Worm (Caenorhabditis elegans): ENCODE measurements around the gene K08B12.3.
A peak's percentile ranks its signal among the peaks of the same experiment; 100 is the strongest.

Gene K08B12.3

ce11 chrV:6224494-6224959 is 10.4 kb upstream of the K08B12.3 start (continued):
- no peak for TF ChIP-seq madf-2 (tag; optimal IDR thresholded peaks at IDR 0.05)
- peak; percentile 62 for TF ChIP-seq dve-1 (tag; optimal IDR thresholded peaks at IDR 0.05)
- TF ChIP-seq tbx-2 (tag; optimal IDR thresholded peaks at IDR 0.05) = peak; percentile 80
- no peak for TF ChIP-seq hlh-8 (tag; optimal IDR thresholded peaks at IDR 0.05)
- peak; percentile 85 for TF ChIP-seq unc-42 (tag; optimal IDR thresholded peaks at IDR 0.05)
- TF ChIP-seq hlh-30 (tag; optimal IDR thresholded peaks at IDR 0.05; ENCODE audit: insufficient read depth) = peak; percentile 98
- no peak for TF ChIP-seq eyg-1 (tag; optimal IDR thresholded peaks at IDR 0.05)
- TF ChIP-seq npax-4 (tag; optimal IDR thresholded peaks at IDR 0.05) = peak; percentile 33
- peak; percentile 87 for TF ChIP-seq ceh-31 (tag; optimal IDR thresholded peaks at IDR 0.05)
- TF ChIP-seq ceh-45 (GFP tag; IDR thresholded peaks at IDR 0.05) = 0 out of 2 replicates have a peak, but pooled peaks have one; percentile 17
- no peak for TF ChIP-seq C38D4.7 (GFP tag; optimal IDR thresholded peaks at IDR 0.05)
- TF ChIP-seq rnt-1 (tag; optimal IDR thresholded peaks at IDR 0.05) = peak; percentile 81
- peak; percentile 22 for TF ChIP-seq ets-4 (tag; optimal IDR thresholded peaks at IDR 0.05)
- peak; percentile 8 for TF ChIP-seq pqm-1 (tag; optimal IDR thresholded peaks at IDR 0.05)
- TF ChIP-seq F13H6.1 (tag; optimal IDR thresholded peaks at IDR 0.05) = peak; percentile 71
- TF ChIP-seq gmeb-2 (tag; optimal IDR thresholded peaks at IDR 0.05) = no peak
- TF ChIP-seq ref-2 (tag; optimal IDR thresholded peaks at IDR 0.05) = peak; percentile 67
- TF ChIP-seq ceh-22 (tag; optimal IDR thresholded peaks at IDR 0.05) = no peak
- no peak for TF ChIP-seq fkh-6 (tag; optimal IDR thresholded peaks at IDR 0.05)
- TF ChIP-seq ceh-2 (tag; optimal IDR thresholded peaks at IDR 0.05) = peak; percentile 41
- peak; percentile 72 for TF ChIP-seq elt-2 (tag; optimal IDR thresholded peaks at IDR 0.05)
- no peak for TF ChIP-seq ceh-48 (tag; optimal IDR thresholded peaks at IDR 0.05)
- no peak for TF ChIP-seq T23F11.4 (GFP tag; optimal IDR thresholded peaks at IDR 0.05)
- no peak for TF ChIP-seq sox-2 (GFP tag; IDR thresholded peaks at IDR 0.05)
- no peak for TF ChIP-seq ceh-24 (tag; optimal IDR thresholded peaks at IDR 0.05)
- no peak for TF ChIP-seq dmd-4 (tag; optimal IDR thresholded peaks at IDR 0.05; ENCODE audit: borderline replicate concordance)
- TF ChIP-seq hlh-15 (tag; optimal IDR thresholded peaks at IDR 0.05) = no peak
- peak; percentile 91 for TF ChIP-seq nfya-1 (tag; optimal IDR thresholded peaks at IDR 0.05)
- no peak for TF ChIP-seq mec-3 (tag; optimal IDR thresholded peaks at IDR 0.05; ENCODE audit: borderline replicate concordance)
- no peak for TF ChIP-seq Y22D7AL.16 (tag; optimal IDR thresholded peaks at IDR 0.05)
- no peak for TF ChIP-seq fax-1 (tag; optimal IDR thresholded peaks at IDR 0.05)
- no peak for TF ChIP-seq lim-6 (tag; optimal IDR thresholded peaks at IDR 0.05)
- peak; percentile 46 for TF ChIP-seq ceh-30 (tag; optimal IDR thresholded peaks at IDR 0.05)
- peak; percentile 36 for TF ChIP-seq ahr-1 (tag; optimal IDR thresholded peaks at IDR 0.05)
- TF ChIP-seq unc-55 (GFP tag; optimal IDR thresholded peaks at IDR 0.05) = peak; percentile 93
- no peak for TF ChIP-seq nhr-232 (tag; optimal IDR thresholded peaks at IDR 0.05)
- peak; percentile 1 for TF ChIP-seq ttx-3 (tag; optimal IDR thresholded peaks at IDR 0.05)
- peak; percentile 39 for TF ChIP-seq ceh-6 (GFP tag; optimal IDR thresholded peaks at IDR 0.05)

- no peak for TF ChIP-seq ceh-31 (tag; optimal IDR thresholded peaks at IDR 0.05)
- TF ChIP-seq odd-2 (tag; optimal IDR thresholded peaks at IDR 0.05) = no peak
- TF ChIP-seq fkh-10 (GFP tag; optimal IDR thresholded peaks at IDR 0.05) = no peak
- TF ChIP-seq ceh-34 (tag; optimal IDR thresholded peaks at IDR 0.05) = no peak
- no peak for TF ChIP-seq hlh-30 (tag; optimal IDR thresholded peaks at IDR 0.05; ENCODE audit: insufficient read depth)
- TF ChIP-seq F13H6.1 (tag; optimal IDR thresholded peaks at IDR 0.05) = no peak
- TF ChIP-seq pha-2 (tag; optimal IDR thresholded peaks at IDR 0.05) = no peak
- TF ChIP-seq tbx-7 (tag; optimal IDR thresholded peaks at IDR 0.05) = no peak
- TF ChIP-seq nhr-11 (tag; optimal IDR thresholded peaks at IDR 0.05) = no peak
- no peak for TF ChIP-seq ceh-30 (tag; optimal IDR thresholded peaks at IDR 0.05)
- TF ChIP-seq unc-86 (tag; optimal IDR thresholded peaks at IDR 0.05) = no peak
- TF ChIP-seq ceh-18 (tag; optimal IDR thresholded peaks at IDR 0.05) = no peak
- TF ChIP-seq ceh-14 (tag; optimal IDR thresholded peaks at IDR 0.05) = no peak
- TF ChIP-seq ceh-22 (tag; optimal IDR thresholded peaks at IDR 0.05) = no peak
- TF ChIP-seq nfya-1 (tag; optimal IDR thresholded peaks at IDR 0.05) = no peak
- no peak for TF ChIP-seq unc-42 (tag; optimal IDR thresholded peaks at IDR 0.05)
- no peak for TF ChIP-seq tbx-2 (tag; optimal IDR thresholded peaks at IDR 0.05)
- TF ChIP-seq unc-55 (GFP tag; optimal IDR thresholded peaks at IDR 0.05) = no peak
- no peak for TF ChIP-seq hlh-6 (tag; optimal IDR thresholded peaks at IDR 0.05)
These were observed 9.9 kb upstream of the K08B12.3 start for ce11 chrV:6224984-6225617.

Measured in whole organism, late embryonic.